Fruit fly (Drosophila melanogaster) whole organism, wandering third instar larva: ENCODE results near the gene Sms.

Experiments used
- Abd-B ChIP-seq: fragments of >200 bp; optimal IDR thresholded peaks from 2 replicates; lab custom pipeline; 2017; ENCODE audit warnings: missing biosample characterization, missing genetic modification characterization
- CG32264 ChIP-seq: fragments of 200-800 bp; sonication (Bioruptor generic); optimal IDR thresholded peaks from 2 replicates; lab custom pipeline; 2016; ENCODE audit warnings: missing biosample characterization, missing genetic modification characterization
- Dif ChIP-seq: fragments of 200-275, 200-300 bp; sonication (Bioruptor generic); optimal IDR thresholded peaks from 2 replicates; lab custom pipeline; 2018; ENCODE audit warnings: missing biosample characterization, missing genetic modification characterization; ENCODE audit not compliant: partially characterized antibody
- GATAd ChIP-seq: sonication (Bioruptor generic); optimal IDR thresholded peaks from 2 replicates; lab custom pipeline; 2016; ENCODE audit warnings: missing biosample characterization, missing genetic modification characterization
- Hr78 ChIP-seq: fragments of >200 bp; optimal IDR thresholded peaks from 2 replicates; lab custom pipeline; 2017; ENCODE audit warnings: missing biosample characterization, missing genetic modification characterization
- Mio ChIP-seq: sonication (Bioruptor generic); optimal IDR thresholded peaks from 2 replicates; lab custom pipeline; 2016; ENCODE audit warnings: missing biosample characterization, missing genetic modification characterization
- Myc ChIP-seq: fragments of >200 bp; optimal IDR thresholded peaks from 2 replicates; lab custom pipeline; 2017
- N ChIP-seq: fragments of >200 bp; optimal IDR thresholded peaks from 2 replicates; lab custom pipeline; 2018; ENCODE audit warnings: missing biosample characterization, missing external identifiers, missing genetic modification characterization
- Rel ChIP-seq, 2 experiments: fragments of 200-800 bp; sonication (Bioruptor generic) in 1 of 2; optimal IDR thresholded peaks; 2 replicates in 1 of 2; 3 replicates in 1 of 2; lab custom pipeline; 2016 to 2019; ENCODE audit warnings: mild to moderate bottlenecking in 2 of 2, missing biosample characterization in 2 of 2, missing genetic modification characterization in 2 of 2, moderate library complexity in 1 of 2
- dmrt93B ChIP-seq: fragments of 200-800 bp; sonication (Bioruptor generic); optimal IDR thresholded peaks from 2 replicates; lab custom pipeline; 2018; ENCODE audit warnings: missing biosample characterization, mild to moderate bottlenecking, missing genetic modification characterization
- fru ChIP-seq: fragments of 200-800 bp; sonication (Bioruptor generic); optimal IDR thresholded peaks from 3 replicates; lab custom pipeline; 2016; ENCODE audit warnings: missing biosample characterization, mild to moderate bottlenecking, missing genetic modification characterization
- sv ChIP-seq: fragments of 200-800 bp; sonication (Bioruptor generic); optimal IDR thresholded peaks from 3 replicates; lab custom pipeline; 2016; ENCODE audit warnings: missing biosample characterization, missing genetic modification characterization
- usp ChIP-seq: fragments of >200 bp; optimal IDR thresholded peaks from 2 replicates; lab custom pipeline; 2017; ENCODE audit warnings: missing biosample characterization, missing genetic modification characterization

DNA sequence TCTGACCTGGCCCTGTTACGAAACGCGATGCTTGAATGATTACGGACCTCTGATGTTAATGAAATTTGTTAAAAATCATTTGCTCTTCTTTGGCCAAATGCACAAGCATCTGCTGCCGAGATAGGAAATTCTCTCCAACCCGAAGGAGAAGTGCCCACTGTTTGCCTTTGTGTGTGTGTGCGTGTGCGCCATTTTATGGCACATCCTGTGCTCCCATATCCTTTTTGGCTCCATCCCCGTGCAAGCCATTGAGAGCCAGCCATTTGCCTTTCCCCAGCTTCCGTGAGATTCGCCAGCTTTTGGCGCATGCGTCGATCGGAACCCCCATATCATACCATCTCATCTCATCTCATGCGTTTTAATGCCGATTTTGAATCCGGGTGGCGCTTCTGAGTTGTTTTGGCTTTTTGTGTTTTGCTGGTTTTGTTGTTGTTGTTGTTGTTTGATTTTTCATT is 19.0 kb upstream of the Sms start, which contains the start of gene CG4328:
- TF ChIP-seq Myc (lab: Kevin White, UChicago), result no peak
- TF ChIP-seq Hr78 (GFP tag; lab: Kevin White, UChicago), result no peak
- TF ChIP-seq fru (GFP tag; lab: Kevin White, UChicago), result no peak
- TF ChIP-seq CG32264 (GFP tag; lab: Kevin White, UChicago), result no peak
- no peak for TF ChIP-seq Mio (GFP tag; lab: Kevin White, UChicago)
- TF ChIP-seq usp, result no peak
- no peak for TF ChIP-seq Dif
- no peak for TF ChIP-seq Abd-B (GFP tag; lab: Kevin White, UChicago)
- no peak for TF ChIP-seq Rel (GFP tag; optimal IDR thresholded peaks at IDR 0.05; lab: Kevin White, UChicago)
- no peak for TF ChIP-seq Rel (tag; optimal IDR thresholded peaks at IDR 0.05; lab: Kevin White, UChicago)
- TF ChIP-seq dmrt93B, result no peak
- TF ChIP-seq N (GFP tag; lab: Kevin White, UChicago), result no peak
- TF ChIP-seq GATAd (GFP tag; lab: Kevin White, UChicago), result no peak
- TF ChIP-seq sv, result no peak
